Fruit fly (Drosophila melanogaster) whole organism: ENCODE measurements around the gene Cks85A.

Experiments
- CG8478 ChIP-seq: fragments of >200 bp; optimal IDR thresholded peaks from 2 replicates; lab custom pipeline; 2018; ENCODE audit warnings: inconsistent platforms
- Dll ChIP-seq: fragments of >200 bp; optimal IDR thresholded peaks from 2 replicates; lab custom pipeline; 2017
- EcR ChIP-seq, 2 experiments: fragments of >200 bp; optimal IDR thresholded peaks; 2 replicates each; lab custom pipeline; 2017; ENCODE audit warnings: missing biosample characterization in 2 of 2, missing genetic modification characterization in 2 of 2, missing genetic modification reagents in 2 of 2
- pan ChIP-seq: fragments of >200 bp; optimal IDR thresholded peaks from 2 replicates; lab custom pipeline; 2017
- psq ChIP-seq: fragments of >200 bp; optimal IDR thresholded peaks from 2 replicates; lab custom pipeline; 2017
- usp ChIP-seq: fragments of >200 bp; optimal IDR thresholded peaks from 2 replicates; lab custom pipeline; 2017; ENCODE audit warnings: missing biosample characterization, missing genetic modification characterization, mixed read lengths

DNA sequence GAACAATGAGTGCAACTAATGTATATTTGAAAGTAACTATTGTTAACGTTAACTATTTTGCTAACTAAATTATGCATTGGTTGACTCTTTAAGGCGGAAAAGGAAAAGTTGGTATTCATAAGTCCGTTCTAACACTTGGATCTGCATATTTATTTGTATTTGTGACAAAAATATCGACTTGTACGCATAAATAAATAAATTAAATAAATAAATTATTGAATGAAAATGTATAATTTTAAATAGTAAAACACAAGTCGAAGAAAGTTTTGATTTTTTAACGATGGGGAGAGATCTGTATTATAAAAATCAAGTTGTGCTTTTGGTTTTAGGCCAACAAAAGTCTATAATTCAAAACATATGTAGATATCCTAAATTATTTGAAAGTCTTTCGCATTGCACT, 50.7 kb downstream of the Cks85A start, which contains the start of gene CG8036:
- no peak for TF ChIP-seq EcR (GFP tag; optimal IDR thresholded peaks at IDR 0.05; lab: Kevin White, UChicago)
- TF ChIP-seq psq (lab: Kevin White, UChicago) = no peak
- TF ChIP-seq usp = no peak
- TF ChIP-seq CG8478 (lab: Kevin White, UChicago) = no peak
- TF ChIP-seq pan (lab: Kevin White, UChicago) = no peak
- TF ChIP-seq Dll = no peak
